Fruit fly (Drosophila melanogaster) whole organism, prepupa: ENCODE data around the gene CG12065.

Experiments used
- Blimp-1 ChIP-seq: fragments of 200-800 bp; sonication (Bioruptor generic); optimal IDR thresholded peaks from 3 replicates; lab custom pipeline; 2017; ENCODE audit warnings: missing biosample characterization, missing genetic modification characterization, mild to moderate bottlenecking, moderate library complexity, missing genetic modification reagents
- CG10631 ChIP-seq: fragments of 200-800 bp; sonication (Bioruptor generic); optimal IDR thresholded peaks from 2 replicates; lab custom pipeline; 2016; ENCODE audit warnings: missing biosample characterization, missing genetic modification characterization
- CG10669 ChIP-seq: fragments of 200-800 bp; sonication (Bioruptor generic); optimal IDR thresholded peaks from 3 replicates; lab custom pipeline; 2018; ENCODE audit warnings: missing biosample characterization, mild to moderate bottlenecking, missing genetic modification characterization, moderate library complexity
- CG11294 ChIP-seq: fragments of 200-800 bp; sonication (Bioruptor generic); IDR thresholded peaks from 2 replicates; pipeline ENCODE4 v1.3.6; 2022; ENCODE audit warnings: missing biosample characterization, missing genetic modification characterization
- CG15336 ChIP-seq: fragments of 200-800 bp; sonication (Bioruptor generic); IDR thresholded peaks from 2 replicates; pipeline ENCODE4 v1.3.6; 2022; ENCODE audit warnings: missing biosample characterization, missing genetic modification characterization
- CG1621 ChIP-seq: fragments of 200-800 bp; sonication (Bioruptor generic); optimal IDR thresholded peaks from 3 replicates; lab custom pipeline; 2018; ENCODE audit warnings: missing biosample characterization, mild to moderate bottlenecking, missing genetic modification characterization
- CG16779 ChIP-seq: fragments of 200-800 bp; sonication (Bioruptor generic); optimal IDR thresholded peaks from 3 replicates; lab custom pipeline; 2017; ENCODE audit warnings: missing biosample characterization, mild to moderate bottlenecking, missing genetic modification characterization
- CG31627 ChIP-seq: fragments of 200-800 bp; sonication (Bioruptor generic); optimal IDR thresholded peaks from 3 replicates; lab custom pipeline; 2016; ENCODE audit warnings: missing biosample characterization, missing genetic modification characterization
- CG32006 ChIP-seq: fragments of 200-800 bp; sonication (Bioruptor generic); optimal IDR thresholded peaks from 3 replicates; lab custom pipeline; 2017; ENCODE audit warnings: missing biosample characterization, mild to moderate bottlenecking, missing genetic modification characterization
- CG3919 ChIP-seq: fragments of 200-800 bp; sonication (Bioruptor generic); optimal IDR thresholded peaks from 3 replicates; lab custom pipeline; 2016; ENCODE audit warnings: missing biosample characterization, missing genetic modification characterization
- CG4318 ChIP-seq: fragments of 200-800 bp; sonication (Bioruptor generic); optimal IDR thresholded peaks from 3 replicates; lab custom pipeline; 2017; ENCODE audit warnings: missing biosample characterization, mild to moderate bottlenecking, missing genetic modification characterization
- CG6163 ChIP-seq: fragments of 200-800 bp; sonication (Bioruptor generic); IDR thresholded peaks from 3 replicates; pipeline ENCODE4 v1.3.6; 2022; ENCODE audit warnings: missing biosample characterization, missing genetic modification characterization
- CG6276 ChIP-seq: fragments of 200-800 bp; sonication (Bioruptor generic); optimal IDR thresholded peaks from 2 replicates; lab custom pipeline; 2017; ENCODE audit warnings: missing biosample characterization, mild to moderate bottlenecking, missing genetic modification characterization
- CG6792 ChIP-seq: fragments of 200-800 bp; sonication (Bioruptor generic); optimal IDR thresholded peaks from 3 replicates; lab custom pipeline; 2016; ENCODE audit warnings: missing biosample characterization, missing genetic modification characterization
- CG6854 ChIP-seq: fragments of 200-800 bp; sonication (Bioruptor generic); optimal IDR thresholded peaks from 2 replicates; lab custom pipeline; 2017; ENCODE audit warnings: missing biosample characterization, mild to moderate bottlenecking, missing genetic modification characterization
- CG7368 ChIP-seq: fragments of 200-800 bp; sonication (Bioruptor generic); optimal IDR thresholded peaks from 3 replicates; lab custom pipeline; 2016; ENCODE audit warnings: missing biosample characterization, missing genetic modification characterization
- CG8119 ChIP-seq: fragments of 200-800 bp; sonication (Bioruptor generic); IDR thresholded peaks from 3 replicates; pipeline ENCODE4 v1.3.6; 2022; ENCODE audit warnings: missing biosample characterization, missing genetic modification characterization
- CG8632 ChIP-seq: fragments of 200-800 bp; sonication (Bioruptor generic); optimal IDR thresholded peaks from 3 replicates; lab custom pipeline; 2016; ENCODE audit warnings: missing biosample characterization, missing genetic modification characterization
- Eip78C ChIP-seq: fragments of 200-800 bp; sonication (Bioruptor generic); peaks from one replicate; lab custom pipeline; 2016; ENCODE audit warnings: missing biosample characterization, missing genetic modification characterization
- Eip93F ChIP-seq: fragments of 200-800 bp; sonication (Bioruptor generic); optimal IDR thresholded peaks from 2 replicates; lab custom pipeline; 2016; ENCODE audit warnings: missing biosample characterization, mild to moderate bottlenecking, missing genetic modification characterization
- Ets96B ChIP-seq: fragments of 200-800 bp; optimal IDR thresholded peaks from 2 replicates; lab custom pipeline; 2019; ENCODE audit warnings: missing biosample characterization, mild to moderate bottlenecking, missing genetic modification characterization, moderate library complexity
- Gug ChIP-seq: fragments of 200-800 bp; sonication (Bioruptor generic); IDR thresholded peaks from 2 replicates; pipeline ENCODE4 v1.3.6; 2022; ENCODE audit warnings: missing biosample characterization, missing genetic modification characterization
- Hr38 ChIP-seq: sonication (Bioruptor generic); optimal IDR thresholded peaks from 2 replicates; lab custom pipeline; 2016; ENCODE audit warnings: missing biosample characterization, missing genetic modification characterization
- Hr39 ChIP-seq: fragments of 200-800 bp; sonication (Bioruptor generic); optimal IDR thresholded peaks from 2 replicates; lab custom pipeline; 2016; ENCODE audit warnings: missing biosample characterization, missing genetic modification characterization
- Hr4 ChIP-seq: fragments of 200-800 bp; sonication (Bioruptor generic); optimal IDR thresholded peaks from 3 replicates; lab custom pipeline; 2016; ENCODE audit warnings: missing biosample characterization, missing genetic modification characterization
- Smox ChIP-seq: fragments of 200-800 bp; sonication (Bioruptor generic); optimal IDR thresholded peaks from 3 replicates; lab custom pipeline; 2016; ENCODE audit warnings: missing biosample characterization, missing genetic modification characterization
- Sox14 ChIP-seq: fragments of 200-800 bp; sonication (Bioruptor generic); optimal IDR thresholded peaks from 3 replicates; lab custom pipeline; 2016; ENCODE audit warnings: missing biosample characterization, missing genetic modification characterization
- achi ChIP-seq: fragments of 200-800 bp; sonication (Bioruptor generic); optimal IDR thresholded peaks from 3 replicates; lab custom pipeline; 2016; ENCODE audit warnings: missing biosample characterization, missing genetic modification characterization
- eg ChIP-seq: fragments of 200-800 bp; sonication (Bioruptor generic); IDR thresholded peaks from 3 replicates; pipeline ENCODE4 v1.3.6; 2022; ENCODE audit warnings: missing biosample characterization, missing genetic modification characterization
- esn ChIP-seq: fragments of 200-800 bp; sonication (Bioruptor generic); optimal IDR thresholded peaks from 2 replicates; lab custom pipeline; 2016; ENCODE audit warnings: missing biosample characterization, mild to moderate bottlenecking, missing genetic modification characterization, moderate library complexity
- fkh ChIP-seq: fragments of 200-800 bp; sonication (Bioruptor generic); optimal IDR thresholded peaks from 3 replicates; lab custom pipeline; 2017; ENCODE audit warnings: missing biosample characterization, mild to moderate bottlenecking, missing genetic modification characterization, moderate library complexity
- lz ChIP-seq: fragments of 200-800 bp; sonication (Bioruptor generic); optimal IDR thresholded peaks from 3 replicates; lab custom pipeline; 2016; ENCODE audit warnings: missing biosample characterization, missing genetic modification characterization
- pdm3 ChIP-seq: fragments of 200-800 bp; sonication (Bioruptor generic); optimal IDR thresholded peaks from 3 replicates; lab custom pipeline; 2016; ENCODE audit warnings: missing biosample characterization, missing genetic modification characterization
- salr ChIP-seq, 2 experiments: fragments of 200-800 bp; sonication (Bioruptor generic); optimal IDR thresholded peaks; 3 replicates each; lab custom pipeline; 2016 to 2018; ENCODE audit warnings: missing biosample characterization in 2 of 2, missing genetic modification characterization in 2 of 2, mild to moderate bottlenecking in 1 of 2
- spab ChIP-seq: fragments of 200-800 bp; sonication (Bioruptor generic); optimal IDR thresholded peaks from 2 replicates; lab custom pipeline; 2017; ENCODE audit warnings: missing biosample characterization, mild to moderate bottlenecking, missing genetic modification characterization, missing genetic modification reagents
- ss ChIP-seq, 2 experiments: fragments of 200-800 bp; sonication (Bioruptor generic); optimal IDR thresholded peaks; 2 replicates in 1 of 2; 3 replicates in 1 of 2; lab custom pipeline; 2017 to 2018; ENCODE audit warnings: mild to moderate bottlenecking in 2 of 2, missing biosample characterization in 2 of 2, missing genetic modification characterization in 2 of 2, moderate library complexity in 1 of 2
- svp ChIP-seq: fragments of 200-800 bp; sonication (Bioruptor generic); peaks from one replicate; lab custom pipeline; 2016; ENCODE audit warnings: missing biosample characterization, missing genetic modification characterization
- topi ChIP-seq: fragments of 200-800 bp; sonication (Bioruptor generic); optimal IDR thresholded peaks from 3 replicates; lab custom pipeline; 2016; ENCODE audit warnings: missing biosample characterization, missing genetic modification characterization
- vri ChIP-seq: fragments of 200-800 bp; sonication (Bioruptor generic); optimal IDR thresholded peaks from 3 replicates; lab custom pipeline; 2016; ENCODE audit warnings: missing biosample characterization, mild to moderate bottlenecking, missing genetic modification characterization

CG12065 gene

DNA sequence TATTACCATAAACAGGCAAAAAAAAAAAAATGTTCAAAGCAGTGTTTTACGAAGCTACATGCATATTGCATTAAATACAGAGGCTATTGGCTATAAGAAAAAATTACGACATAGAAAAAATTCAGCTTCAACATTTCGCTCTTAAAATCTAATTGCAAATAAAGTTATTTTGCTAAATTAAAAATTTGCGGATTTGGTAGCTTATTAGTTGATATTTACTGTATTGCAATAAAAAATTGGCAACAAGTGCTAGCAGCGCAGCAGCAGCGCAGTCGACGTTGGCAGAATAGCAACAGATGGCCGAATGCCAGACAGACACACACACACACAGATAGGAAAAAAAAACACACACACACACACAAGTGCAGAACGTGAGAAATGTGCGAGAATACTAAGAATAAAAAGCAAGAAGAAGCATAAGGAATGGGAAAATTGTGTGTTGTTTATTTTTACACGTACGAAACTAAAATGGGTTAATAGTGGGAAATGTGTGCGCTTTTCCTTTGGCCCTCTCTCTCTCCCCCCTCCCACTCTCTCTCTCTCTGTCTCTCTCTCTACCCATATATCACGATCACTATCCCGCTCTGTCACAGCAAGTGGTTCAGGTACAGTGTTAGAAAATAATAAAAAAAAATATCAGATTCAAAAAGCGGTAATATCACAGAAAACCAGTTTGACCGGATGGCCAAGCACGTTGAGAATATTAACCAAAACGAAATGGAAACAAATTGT, 40.4 kb upstream of the CG12065 start (continued):
- no peak for TF ChIP-seq vri (GFP tag; lab: Kevin White, UChicago)
- TF ChIP-seq Hr39 (GFP tag; lab: Kevin White, UChicago) = peak; percentile 15
- TF ChIP-seq Smox = no peak
- TF ChIP-seq CG6854 (GFP tag; lab: Kevin White, UChicago) = no peak
- no peak for TF ChIP-seq lz (GFP tag; lab: Kevin White, UChicago)
- peak; percentile 81 for TF ChIP-seq CG8119 (GFP tag; lab: Robert Waterston, UW)
- TF ChIP-seq Hr38 (GFP tag; lab: Kevin White, UChicago) = no peak
- TF ChIP-seq spab = no peak
- no peak for TF ChIP-seq Blimp-1 (GFP tag; lab: Kevin White, UChicago)
- TF ChIP-seq CG10669 = peak; percentile 0
- TF ChIP-seq CG10631 = peak; percentile 32
- TF ChIP-seq fkh (GFP tag; lab: Kevin White, UChicago) = no peak
- TF ChIP-seq Eip78C (GFP tag; lab: Kevin White, UChicago) = peak; percentile 74
- peak; percentile 41 for TF ChIP-seq Sox14 (GFP tag; lab: Kevin White, UChicago)
- TF ChIP-seq pdm3 (GFP tag; lab: Kevin White, UChicago) = peak; percentile 59
- TF ChIP-seq CG7368 = no peak
- TF ChIP-seq CG6792 (GFP tag; lab: Kevin White, UChicago) = no peak
- peak; percentile 88 for TF ChIP-seq CG6163 (GFP tag; lab: Robert Waterston, UW)
- TF ChIP-seq esn (GFP tag; lab: Kevin White, UChicago) = peak; percentile 8
- TF ChIP-seq eg (GFP tag; lab: Robert Waterston, UW) = peak; percentile 96
- peak; percentile 76 for TF ChIP-seq CG32006
- no peak for TF ChIP-seq CG1621 (tag; lab: Kevin White, UChicago)
- TF ChIP-seq CG15336 (GFP tag; lab: Robert Waterston, UW) = peak; percentile 90
- no peak for TF ChIP-seq ss (GFP tag; optimal IDR thresholded peaks at IDR 0.05; lab: Kevin White, UChicago)
- peak; percentile 88 for TF ChIP-seq CG11294 (GFP tag; lab: Robert Waterston, UW)
- TF ChIP-seq CG16779 (tag; lab: Kevin White, UChicago) = no peak
- TF ChIP-seq Ets96B (tag; lab: Kevin White, UChicago) = no peak
- peak in 1 of 2 experiments; percentile 65 for TF ChIP-seq salr (GFP tag; optimal IDR thresholded peaks at IDR 0.05; lab: Kevin White, UChicago)
- peak; percentile 48 for TF ChIP-seq CG4318 (GFP tag; lab: Kevin White, UChicago)
- peak; percentile 43 for TF ChIP-seq CG3919 (GFP tag; lab: Kevin White, UChicago)

DNA sequence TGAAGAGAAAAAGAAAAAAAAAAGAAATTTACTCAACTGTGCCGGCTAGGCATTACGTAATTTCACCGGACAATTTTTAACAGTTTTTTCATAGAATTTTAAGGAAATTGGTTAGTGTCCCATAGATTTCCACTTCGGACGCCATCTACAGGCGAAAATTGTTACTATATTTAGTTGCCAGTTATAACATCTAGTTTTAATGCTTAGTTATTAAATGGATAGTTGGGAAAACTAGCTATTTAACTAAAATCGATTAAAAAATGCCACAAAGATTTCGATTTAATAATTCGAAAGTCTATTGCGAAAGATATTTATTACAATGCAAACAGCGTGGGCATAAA, 39.8 kb upstream of the CG12065 start:
- no peak for TF ChIP-seq CG6276 (GFP tag; lab: Kevin White, UChicago)
- TF ChIP-seq Hr38 (GFP tag; lab: Kevin White, UChicago) = no peak
- no peak for TF ChIP-seq CG8632 (GFP tag; lab: Kevin White, UChicago)
- TF ChIP-seq CG31627 = no peak
- TF ChIP-seq CG8119 (GFP tag; lab: Robert Waterston, UW) = no peak
- TF ChIP-seq achi (GFP tag; lab: Kevin White, UChicago) = no peak
- TF ChIP-seq vri (GFP tag; lab: Kevin White, UChicago) = no peak
- no peak for TF ChIP-seq CG1621 (tag; lab: Kevin White, UChicago)
- TF ChIP-seq svp (GFP tag; lab: Kevin White, UChicago) = no peak
- no peak for TF ChIP-seq pdm3 (GFP tag; lab: Kevin White, UChicago)
- no peak for TF ChIP-seq topi (GFP tag; lab: Kevin White, UChicago)
- TF ChIP-seq Eip93F (GFP tag; lab: Kevin White, UChicago) = no peak

DNA sequence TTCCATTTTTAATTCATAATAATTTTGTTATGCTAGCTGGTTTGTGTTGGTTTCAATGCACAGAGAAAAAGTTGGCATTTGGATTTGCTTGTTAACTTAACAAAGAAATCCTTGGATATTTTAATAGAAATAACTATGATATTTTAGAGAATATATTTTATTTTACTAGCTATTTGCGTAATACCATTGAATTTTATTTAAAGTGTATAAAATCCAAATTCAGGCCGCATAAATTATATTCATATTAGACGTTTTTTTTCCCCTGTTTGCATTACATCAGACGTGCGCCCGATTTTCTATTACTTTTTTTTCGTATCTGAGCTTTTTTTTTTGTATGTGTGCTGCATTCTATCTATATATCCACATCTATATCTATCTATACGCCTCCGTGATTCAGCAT, 39.4 kb upstream of the CG12065 start:
- peak; percentile 19 for TF ChIP-seq CG32006
- peak; percentile 54; the same call in 2 of the 3 replicates for TF ChIP-seq CG8119 (GFP tag; lab: Robert Waterston, UW)
- peak; percentile 27; the same call in 1 of the 2 replicates for TF ChIP-seq CG11294 (GFP tag; lab: Robert Waterston, UW)
- peak; percentile 27 for TF ChIP-seq Hr4 (GFP tag; lab: Kevin White, UChicago)
- TF ChIP-seq CG6276 (GFP tag; lab: Kevin White, UChicago) = peak; percentile 35
- TF ChIP-seq CG16779 (tag; lab: Kevin White, UChicago) = no peak
- peak; percentile 72 for TF ChIP-seq eg (GFP tag; lab: Robert Waterston, UW)
- TF ChIP-seq CG15336 (GFP tag; lab: Robert Waterston, UW) = peak; percentile 67
- no peak for TF ChIP-seq Gug (GFP tag; lab: Robert Waterston, UW)
- TF ChIP-seq, all 60 proteins: peak for 7
